Fruit fly (Drosophila melanogaster) whole organism, embryonic: Measurements from ENCODE around the gene AGO2.
A peak's percentile ranks its signal among the peaks of the same experiment; 100 is the strongest.

Source experiments
- B-H2 ChIP-seq: fragments of 200-800 bp; sonication (Bioruptor generic); optimal IDR thresholded peaks from 2 replicates; lab custom pipeline; 2018; ENCODE audit warnings: missing biosample characterization, mild to moderate bottlenecking, missing genetic modification characterization
- Bgb ChIP-seq: fragments of 200-800 bp; sonication (Bioruptor generic); IDR thresholded peaks from 2 replicates; pipeline ENCODE4 v1.3.6; 2022; ENCODE audit warnings: missing biosample characterization, missing genetic modification characterization; ENCODE audit not compliant: partially characterized antibody
- CG1024 ChIP-seq: fragments of 200-800 bp; sonication (Bioruptor generic); IDR thresholded peaks from 2 replicates; pipeline ENCODE4 v1.3.6; 2022; ENCODE audit warnings: missing biosample characterization, missing genetic modification characterization
- CG10274 ChIP-seq: fragments of 200-800 bp; sonication (Bioruptor generic); optimal IDR thresholded peaks from 3 replicates; lab custom pipeline; 2017; ENCODE audit warnings: missing biosample characterization, mild to moderate bottlenecking, missing genetic modification characterization
- CG12942 ChIP-seq: fragments of 200-800 bp; sonication (Bioruptor generic); optimal IDR thresholded peaks from 3 replicates; lab custom pipeline; 2016; ENCODE audit warnings: missing biosample characterization, missing genetic modification characterization
- CG1529 ChIP-seq: fragments of 200-800 bp; sonication (Bioruptor generic); optimal IDR thresholded peaks from 3 replicates; lab custom pipeline; 2018; ENCODE audit warnings: missing biosample characterization, missing genetic modification characterization
- CG15696 ChIP-seq: fragments of 200-800 bp; sonication (Bioruptor generic); optimal IDR thresholded peaks from 2 replicates; lab custom pipeline; 2019; ENCODE audit warnings: missing biosample characterization, mild to moderate bottlenecking, missing genetic modification characterization, moderate library complexity
- CG1602 ChIP-seq: fragments of 200-800 bp; sonication (Bioruptor generic); optimal IDR thresholded peaks from 3 replicates; lab custom pipeline; 2016; ENCODE audit warnings: missing biosample characterization, missing genetic modification characterization
- CG17829 ChIP-seq: fragments of 200-800 bp; optimal IDR thresholded peaks from 2 replicates; lab custom pipeline; 2019; ENCODE audit warnings: missing biosample characterization, mild to moderate bottlenecking, missing genetic modification characterization, moderate library complexity
- CG18599 ChIP-seq: fragments of 200-800 bp; sonication (Bioruptor generic); optimal IDR thresholded peaks from 3 replicates; lab custom pipeline; 2017; ENCODE audit warnings: missing biosample characterization, missing genetic modification characterization, mild to moderate bottlenecking, moderate library complexity, missing genetic modification reagents
- CG30403 ChIP-seq: fragments of 200-800 bp; sonication (Bioruptor generic); optimal IDR thresholded peaks from 3 replicates; lab custom pipeline; 2016; ENCODE audit warnings: missing biosample characterization, missing genetic modification characterization
- CG3065 ChIP-seq: fragments of 200-800 bp; sonication (Bioruptor generic); optimal IDR thresholded peaks from 2 replicates; lab custom pipeline; 2016; ENCODE audit warnings: missing biosample characterization, missing genetic modification characterization
- CG32772 ChIP-seq: fragments of 200-800 bp; sonication (Bioruptor generic); IDR thresholded peaks from 2 replicates; pipeline ENCODE4 v1.3.6; 2022; ENCODE audit warnings: missing biosample characterization, missing genetic modification characterization
- CG33557 ChIP-seq: fragments of 200-800 bp; sonication (Bioruptor generic); optimal IDR thresholded peaks from 2 replicates; lab custom pipeline; 2019; ENCODE audit warnings: missing biosample characterization, mild to moderate bottlenecking, missing genetic modification characterization, moderate library complexity
- CG34224 ChIP-seq: fragments of 200-800 bp; sonication (Bioruptor generic); IDR thresholded peaks from 3 replicates; pipeline ENCODE4 v1.3.6; 2022; ENCODE audit warnings: missing biosample characterization, missing genetic modification characterization; ENCODE audit not compliant: partially characterized antibody
- CG3726 ChIP-seq: fragments of 200-800 bp; sonication (Bioruptor generic); IDR thresholded peaks from 3 replicates; pipeline ENCODE4, ENCODE4 v1.3.6; 2022; ENCODE audit warnings: missing biosample characterization, missing genetic modification characterization
- CG43689 ChIP-seq: fragments of 200-800 bp; sonication (Bioruptor generic); IDR thresholded peaks from 2 replicates; pipeline ENCODE4 v1.3.6; 2022; ENCODE audit warnings: missing biosample characterization, missing genetic modification characterization
- CG6765 ChIP-seq: fragments of 200-800 bp; sonication (Bioruptor generic); optimal IDR thresholded peaks from 3 replicates; lab custom pipeline; 2017; ENCODE audit warnings: missing biosample characterization, mild to moderate bottlenecking, missing genetic modification characterization
- CG8359 ChIP-seq: fragments of 200-800 bp; sonication (Bioruptor generic); optimal IDR thresholded peaks from 2 replicates; lab custom pipeline; 2017; ENCODE audit warnings: missing biosample characterization, mild to moderate bottlenecking, missing genetic modification characterization, borderline replicate concordance
- CG8765 ChIP-seq: fragments of 200-800 bp; sonication (Bioruptor generic); IDR thresholded peaks from 2 replicates; pipeline ENCODE4 v1.3.6; 2022; ENCODE audit warnings: missing biosample characterization, missing genetic modification characterization
- CG9876 ChIP-seq: fragments of 200-800 bp; sonication (Bioruptor generic); optimal IDR thresholded peaks from 2 replicates; lab custom pipeline; 2016; ENCODE audit warnings: missing biosample characterization, missing genetic modification characterization
- CG9932 ChIP-seq: fragments of 200-800 bp; sonication (Bioruptor generic); IDR thresholded peaks from 2 replicates; pipeline ENCODE4 v1.3.6; 2022; ENCODE audit warnings: missing biosample characterization, missing genetic modification characterization
- CHES-1-like ChIP-seq: fragments of 200-800 bp; sonication (Bioruptor generic); optimal IDR thresholded peaks from 2 replicates; lab custom pipeline; 2016; ENCODE audit warnings: missing biosample characterization, missing genetic modification characterization
- Dip2 ChIP-seq: fragments of 200-800 bp; sonication (Bioruptor generic); IDR thresholded peaks from 2 replicates; pipeline ENCODE4 v1.3.6; 2022; ENCODE audit warnings: missing biosample characterization, missing genetic modification characterization
- Hey ChIP-seq: fragments of 200-800 bp; sonication (Bioruptor generic); optimal IDR thresholded peaks from 3 replicates; lab custom pipeline; 2018; ENCODE audit warnings: missing biosample characterization, mild to moderate bottlenecking, missing genetic modification characterization
- NK7.1 ChIP-seq: fragments of 200-800 bp; sonication (Bioruptor generic); optimal IDR thresholded peaks from 3 replicates; lab custom pipeline; 2016; ENCODE audit warnings: missing biosample characterization, missing genetic modification characterization
- Neu2 ChIP-seq: fragments of 200-800 bp; sonication (Bioruptor generic); optimal IDR thresholded peaks from 3 replicates; lab custom pipeline; 2016; ENCODE audit warnings: missing biosample characterization, missing genetic modification characterization, borderline replicate concordance
- Nf-YB ChIP-seq: fragments of 200-800 bp; sonication (Bioruptor generic); optimal IDR thresholded peaks from 3 replicates; lab custom pipeline; 2019; ENCODE audit warnings: missing biosample characterization, mild to moderate bottlenecking, missing genetic modification characterization, moderate library complexity
- Opbp ChIP-seq: fragments of 200-800 bp; sonication (Bioruptor generic); IDR thresholded peaks from 3 replicates; pipeline ENCODE4 v1.3.6; 2022; ENCODE audit warnings: missing biosample characterization, missing genetic modification characterization; ENCODE audit not compliant: partially characterized antibody
- Spps ChIP-seq: fragments of 200-800 bp; sonication (Bioruptor generic); optimal IDR thresholded peaks from 2 replicates; lab custom pipeline; 2018; ENCODE audit warnings: missing biosample characterization, mild to moderate bottlenecking, missing genetic modification characterization
- Sry-β ChIP-seq: fragments of 200-800 bp; sonication (Bioruptor generic); optimal IDR thresholded peaks from 2 replicates; lab custom pipeline; 2018; ENCODE audit warnings: missing biosample characterization, mild to moderate bottlenecking, missing genetic modification characterization, moderate library complexity
- Sry-δ ChIP-seq: fragments of 200-800 bp; sonication (Bioruptor generic); optimal IDR thresholded peaks from 2 replicates; lab custom pipeline; 2016; ENCODE audit warnings: missing biosample characterization, missing genetic modification characterization
- Usf ChIP-seq: fragments of 200-800 bp; sonication (Bioruptor generic); optimal IDR thresholded peaks from 2 replicates; lab custom pipeline; 2017; ENCODE audit warnings: missing genotype, missing biosample characterization, missing genetic modification characterization
- al ChIP-seq: fragments of 200-800 bp; sonication (Bioruptor generic); IDR thresholded peaks from 2 replicates; pipeline ENCODE4 v1.3.6; 2022; ENCODE audit warnings: missing biosample characterization, missing genetic modification characterization
- chn ChIP-seq: fragments of 200-800 bp; sonication (Bioruptor generic); optimal IDR thresholded peaks from 2 replicates; lab custom pipeline; 2016; ENCODE audit warnings: missing biosample characterization, missing genetic modification characterization
- fd102C ChIP-seq: fragments of 200-800 bp; sonication (Bioruptor generic); optimal IDR thresholded peaks from 2 replicates; lab custom pipeline; 2018; ENCODE audit warnings: missing biosample characterization, mild to moderate bottlenecking, missing genetic modification characterization, moderate library complexity
- fd64A ChIP-seq: fragments of 200-800 bp; sonication (Bioruptor generic); optimal IDR thresholded peaks from 3 replicates; lab custom pipeline; 2018; ENCODE audit warnings: missing biosample characterization, mild to moderate bottlenecking, missing genetic modification characterization
- fu2 ChIP-seq: fragments of 200-800 bp; sonication (Bioruptor generic); optimal IDR thresholded peaks from 2 replicates; lab custom pipeline; 2016; ENCODE audit warnings: missing biosample characterization, missing genetic modification characterization
- gce ChIP-seq: fragments of 200-800 bp; sonication (Bioruptor generic); IDR thresholded peaks from 3 replicates; pipeline ENCODE4 v1.3.6; 2022; ENCODE audit warnings: missing biosample characterization, missing genetic modification characterization
- gfzf ChIP-seq: fragments of 200-800 bp; sonication (Bioruptor generic); optimal IDR thresholded peaks from 2 replicates; lab custom pipeline; 2016; ENCODE audit warnings: missing biosample characterization, mild to moderate bottlenecking, missing genetic modification characterization, moderate library complexity
- grau ChIP-seq: fragments of 200-800 bp; optimal IDR thresholded peaks from 3 replicates; lab custom pipeline; 2019; ENCODE audit warnings: missing biosample characterization, mild to moderate bottlenecking, missing genetic modification characterization, moderate library complexity
- gsb ChIP-seq: fragments of 200-800 bp; sonication (Bioruptor generic); IDR thresholded peaks from 2 replicates; pipeline ENCODE4 v1.3.6; 2022; ENCODE audit warnings: missing biosample characterization, missing genetic modification characterization
- hkb ChIP-seq, 2 experiments: fragments of 200-800 bp in 1 of 2; fragments of >200 bp in 1 of 2; sonication (Bioruptor generic) in 1 of 2; IDR thresholded peaks in 1 of 2; optimal IDR thresholded peaks in 1 of 2; 2 replicates each; pipeline versions ENCODE4 v1.3.6 to Lab custom; 2017 to 2022; ENCODE audit warnings: missing biosample characterization in 1 of 2, missing genetic modification characterization in 1 of 2
- knrl ChIP-seq: fragments of 200-800 bp; sonication (Bioruptor generic); IDR thresholded peaks from 3 replicates; pipeline ENCODE4 v1.3.6; 2022; ENCODE audit warnings: missing biosample characterization, missing genetic modification characterization; ENCODE audit not compliant: partially characterized antibody
- nom ChIP-seq: fragments of 200-800 bp; sonication (Bioruptor generic); optimal IDR thresholded peaks from 2 replicates; lab custom pipeline; 2017; ENCODE audit warnings: missing biosample characterization, missing genetic modification characterization, mild to moderate bottlenecking, moderate library complexity, missing genetic modification reagents
- oc ChIP-seq: fragments of 200-800 bp; sonication (Bioruptor generic); optimal IDR thresholded peaks from 2 replicates; lab custom pipeline; 2018; ENCODE audit warnings: missing biosample characterization, mild to moderate bottlenecking, missing genetic modification characterization, moderate library complexity
- p53 ChIP-seq: fragments of 200-800 bp; sonication (Bioruptor generic); optimal IDR thresholded peaks from 2 replicates; lab custom pipeline; 2016; ENCODE audit warnings: missing biosample characterization, missing genetic modification characterization
- pho ChIP-seq: fragments of 200-800 bp; sonication (Bioruptor generic); optimal IDR thresholded peaks from 2 replicates; lab custom pipeline; 2016; ENCODE audit warnings: missing biosample characterization, missing genetic modification characterization
- schlank ChIP-seq: fragments of 200-800 bp; sonication (Bioruptor generic); optimal IDR thresholded peaks from 2 replicates; lab custom pipeline; 2018; ENCODE audit warnings: missing biosample characterization, mild to moderate bottlenecking, missing genetic modification characterization
- tio ChIP-seq: fragments of 200-800 bp; sonication (Bioruptor generic); optimal IDR thresholded peaks from 2 replicates; lab custom pipeline; 2017; ENCODE audit warnings: missing biosample characterization, missing genetic modification characterization, inconsistent platforms

AGO2 gene

dm6 chr3L:15508233-15508632 lies 45.7 kb upstream of the AGO2 start, which contains the start of gene CG7841 (continued):
- peak; percentile 86 for TF ChIP-seq CG9876 (GFP tag; lab: Kevin White, UChicago)
- peak; percentile 98 for TF ChIP-seq CG6765 (GFP tag; lab: Kevin White, UChicago)
- TF ChIP-seq p53 (GFP tag; lab: Kevin White, UChicago): peak; percentile 92
- TF ChIP-seq gce (GFP tag; lab: Robert Waterston, UW): peak; percentile 94; the same call in 2 of the 3 replicates
- peak; percentile 98 for TF ChIP-seq CG15696 (tag; lab: Kevin White, UChicago)
- TF ChIP-seq Sry-β (GFP tag; lab: Kevin White, UChicago): peak; percentile 67
- TF ChIP-seq Hey: peak; percentile 94
- peak; percentile 94 for TF ChIP-seq CG12942
- TF ChIP-seq hkb (optimal IDR thresholded peaks at IDR 0.05; lab: Kevin White, UChicago): no peak
- peak; percentile 99 for TF ChIP-seq hkb (GFP tag; IDR thresholded peaks at IDR 0.05; lab: Robert Waterston, UW)
- peak; percentile 97 for TF ChIP-seq CG30403
- no peak; the same call in 2 of the 3 replicates for TF ChIP-seq CG3726 (GFP tag; lab: Robert Waterston, UW)
- TF ChIP-seq B-H2 (GFP tag; lab: Kevin White, UChicago): peak; percentile 99
- peak; percentile 29 for TF ChIP-seq gfzf (GFP tag; lab: Kevin White, UChicago)
- no peak for TF ChIP-seq Bgb
- TF ChIP-seq CG1024 (GFP tag; lab: Robert Waterston, UW): peak; percentile 94; the same call in 1 of the 2 replicates
- TF ChIP-seq CG32772 (GFP tag; lab: Robert Waterston, UW): no peak; the same call in 1 of the 2 replicates
- no peak for TF ChIP-seq knrl (GFP tag; lab: Robert Waterston, UW)
- TF ChIP-seq oc (tag; lab: Kevin White, UChicago): peak; percentile 97
- peak; percentile 97 for TF ChIP-seq schlank (tag; lab: Kevin White, UChicago)
- TF ChIP-seq Opbp (GFP tag; lab: Robert Waterston, UW): no peak
- TF ChIP-seq CG1529: peak; percentile 96
- TF ChIP-seq grau (tag; lab: Kevin White, UChicago): peak; percentile 98
- peak; percentile 99 for TF ChIP-seq CG17829 (tag; lab: Kevin White, UChicago)
- peak; percentile 98 for TF ChIP-seq CG33557
- peak; percentile 73 for TF ChIP-seq Sry-δ (GFP tag; lab: Kevin White, UChicago)
- peak; percentile 90 for TF ChIP-seq CG9932 (GFP tag; lab: Robert Waterston, UW)
- TF ChIP-seq fd64A (GFP tag; lab: Kevin White, UChicago): peak; percentile 98
- TF ChIP-seq CG10274 (GFP tag; lab: Kevin White, UChicago): peak; percentile 91
- peak; percentile 89 for TF ChIP-seq Nf-YB (GFP tag; lab: Kevin White, UChicago)
- peak; percentile 98 for TF ChIP-seq nom
- no peak for TF ChIP-seq CG8765
- TF ChIP-seq CG8359: peak; percentile 92
- peak; percentile 97 for TF ChIP-seq NK7.1
- peak; percentile 88 for TF ChIP-seq gsb
- TF ChIP-seq CG1602 (GFP tag; lab: Kevin White, UChicago): peak; percentile 93
- peak; percentile 92 for TF ChIP-seq CG3065 (GFP tag; lab: Kevin White, UChicago)
- peak; percentile 99 for TF ChIP-seq CG18599 (GFP tag; lab: Kevin White, UChicago)
- peak; percentile 98 for TF ChIP-seq Spps (tag; lab: Kevin White, UChicago)
- TF ChIP-seq CG43689 (GFP tag; lab: Robert Waterston, UW): no peak; the same call in 1 of the 2 replicates
- TF ChIP-seq pho (GFP tag; lab: Kevin White, UChicago): peak; percentile 96
- peak; percentile 91 for TF ChIP-seq Neu2
- TF ChIP-seq fu2: peak; percentile 94
- TF ChIP-seq al (GFP tag; lab: Robert Waterston, UW): peak; percentile 88
- no peak for TF ChIP-seq Dip2 (GFP tag; lab: Robert Waterston, UW)
- TF ChIP-seq tio (GFP tag; lab: Kevin White, UChicago): peak; percentile 89
- TF ChIP-seq CG34224 (GFP tag; lab: Robert Waterston, UW): no peak
- TF ChIP-seq CHES-1-like (GFP tag; lab: Kevin White, UChicago): peak; percentile 96
- peak; percentile 94 for TF ChIP-seq fd102C (GFP tag; lab: Kevin White, UChicago)
- peak; percentile 93 for TF ChIP-seq Usf (GFP tag; lab: Kevin White, UChicago)
- peak; percentile 97 for TF ChIP-seq chn (GFP tag; lab: Kevin White, UChicago)
